Fruit fly (Drosophila melanogaster) whole organism, wandering third instar larva: ENCODE results near the gene CG3323.

Experiments used
- Abd-B ChIP-seq: fragments of >200 bp; optimal IDR thresholded peaks from 2 replicates; lab custom pipeline; 2017; ENCODE audit warnings: missing biosample characterization, missing genetic modification characterization
- CG32264 ChIP-seq: fragments of 200-800 bp; sonication (Bioruptor generic); optimal IDR thresholded peaks from 2 replicates; lab custom pipeline; 2016; ENCODE audit warnings: missing biosample characterization, missing genetic modification characterization
- CG9705 ChIP-seq: fragments of 200-800 bp; sonication (Bioruptor generic); optimal IDR thresholded peaks from 2 replicates; lab custom pipeline; 2018; ENCODE audit warnings: missing biosample characterization, mild to moderate bottlenecking, missing genetic modification characterization
- CrebA ChIP-seq: fragments of 200-800 bp; sonication (Bioruptor generic); optimal IDR thresholded peaks from 2 replicates; lab custom pipeline; 2016; ENCODE audit warnings: missing biosample characterization, mild to moderate bottlenecking, missing genetic modification characterization, borderline replicate concordance
- Dfd ChIP-seq: fragments of >200 bp; optimal IDR thresholded peaks from 2 replicates; lab custom pipeline; 2017; ENCODE audit warnings: missing biosample characterization, missing genetic modification characterization
- Dif ChIP-seq: fragments of 200-275, 200-300 bp; sonication (Bioruptor generic); optimal IDR thresholded peaks from 2 replicates; lab custom pipeline; 2018; ENCODE audit warnings: missing biosample characterization, missing genetic modification characterization; ENCODE audit not compliant: partially characterized antibody
- GATAd ChIP-seq: sonication (Bioruptor generic); optimal IDR thresholded peaks from 2 replicates; lab custom pipeline; 2016; ENCODE audit warnings: missing biosample characterization, missing genetic modification characterization
- HLH106 ChIP-seq: fragments of 200-800 bp; optimal IDR thresholded peaks from 3 replicates; lab custom pipeline; 2019; ENCODE audit warnings: missing biosample characterization, mild to moderate bottlenecking, missing genetic modification characterization, moderate library complexity
- Hnf4 ChIP-seq: fragments of 200-800 bp; sonication (Bioruptor generic); optimal IDR thresholded peaks from 2 replicates; lab custom pipeline; 2016; ENCODE audit warnings: missing biosample characterization, mild to moderate bottlenecking, missing genetic modification characterization
- Hr78 ChIP-seq: fragments of >200 bp; optimal IDR thresholded peaks from 2 replicates; lab custom pipeline; 2017; ENCODE audit warnings: missing biosample characterization, missing genetic modification characterization
- Hr83 ChIP-seq: fragments of 200-300 bp; sonication (Bioruptor generic); optimal IDR thresholded peaks from 2 replicates; lab custom pipeline; 2016; ENCODE audit warnings: missing biosample characterization, mild to moderate bottlenecking, missing genetic modification characterization, moderate library complexity; ENCODE audit not compliant: poor library complexity, severe bottlenecking
- Jra ChIP-seq: sonication (Bioruptor generic); optimal IDR thresholded peaks from 2 replicates; lab custom pipeline; 2016; ENCODE audit warnings: missing biosample characterization, missing genetic modification characterization
- Mio ChIP-seq: sonication (Bioruptor generic); optimal IDR thresholded peaks from 2 replicates; lab custom pipeline; 2016; ENCODE audit warnings: missing biosample characterization, missing genetic modification characterization
- Myc ChIP-seq: fragments of >200 bp; optimal IDR thresholded peaks from 2 replicates; lab custom pipeline; 2017
- N ChIP-seq: fragments of >200 bp; optimal IDR thresholded peaks from 2 replicates; lab custom pipeline; 2018; ENCODE audit warnings: missing biosample characterization, missing external identifiers, missing genetic modification characterization
- OdsH ChIP-seq: fragments of 200-800 bp; sonication (Bioruptor generic); optimal IDR thresholded peaks from 2 replicates; lab custom pipeline; 2016; ENCODE audit warnings: missing biosample characterization, mild to moderate bottlenecking, missing genetic modification characterization
- Rel ChIP-seq, 2 experiments: fragments of 200-800 bp; sonication (Bioruptor generic) in 1 of 2; optimal IDR thresholded peaks; 2 replicates in 1 of 2; 3 replicates in 1 of 2; lab custom pipeline; 2016 to 2019; ENCODE audit warnings: mild to moderate bottlenecking in 2 of 2, missing biosample characterization in 2 of 2, missing genetic modification characterization in 2 of 2, moderate library complexity in 1 of 2
- Sp1 ChIP-seq: fragments of 200-800 bp; sonication (Bioruptor generic); optimal IDR thresholded peaks from 3 replicates; lab custom pipeline; 2019; ENCODE audit warnings: missing biosample characterization, mild to moderate bottlenecking, missing genetic modification characterization, moderate library complexity
- Vsx2 ChIP-seq: fragments of 200-300, 225-300 bp; sonication (Bioruptor generic); optimal IDR thresholded peaks from 2 replicates; lab custom pipeline; 2018; ENCODE audit warnings: missing biosample characterization, missing genetic modification characterization; ENCODE audit not compliant: partially characterized antibody
- br ChIP-seq: fragments of 200-800 bp; sonication (Bioruptor generic); optimal IDR thresholded peaks from 2 replicates; lab custom pipeline; 2016; ENCODE audit warnings: missing biosample characterization, missing genetic modification characterization
- brk ChIP-seq: fragments of 200-800 bp; sonication (Bioruptor generic); optimal IDR thresholded peaks from 2 replicates; lab custom pipeline; 2016; ENCODE audit warnings: missing biosample characterization, mild to moderate bottlenecking, missing genetic modification characterization
- dl ChIP-seq, 2 experiments: fragments of 175-275, 200-275 bp in 1 of 2; fragments of 200-275 bp in 1 of 2; sonication (Bioruptor generic); optimal IDR thresholded peaks; lab custom pipeline; 2018; ENCODE audit warnings: mild to moderate bottlenecking in 2 of 2, missing biosample characterization in 2 of 2, missing genetic modification characterization in 2 of 2, moderate library complexity in 2 of 2; ENCODE audit not compliant: partially characterized antibody in 2 of 2, insufficient read depth in 1 of 2
- dmrt93B ChIP-seq: fragments of 200-800 bp; sonication (Bioruptor generic); optimal IDR thresholded peaks from 2 replicates; lab custom pipeline; 2018; ENCODE audit warnings: missing biosample characterization, mild to moderate bottlenecking, missing genetic modification characterization
- dsf ChIP-seq: sonication (Bioruptor generic); optimal IDR thresholded peaks from 2 replicates; lab custom pipeline; 2016; ENCODE audit warnings: missing biosample characterization, missing genetic modification characterization, borderline replicate concordance
- ey ChIP-seq: fragments of 200-800 bp; sonication (Bioruptor generic); optimal IDR thresholded peaks from 2 replicates; lab custom pipeline; 2016; ENCODE audit warnings: missing biosample characterization, missing genetic modification characterization
- foxo ChIP-seq, 2 experiments: fragments of 200-800 bp; sonication (Bioruptor generic); optimal IDR thresholded peaks; 2 replicates in 1 of 2; 3 replicates in 1 of 2; lab custom pipeline; 2016 to 2017; ENCODE audit warnings: missing biosample characterization in 2 of 2, missing genetic modification characterization in 2 of 2
- fru ChIP-seq: fragments of 200-800 bp; sonication (Bioruptor generic); optimal IDR thresholded peaks from 3 replicates; lab custom pipeline; 2016; ENCODE audit warnings: missing biosample characterization, mild to moderate bottlenecking, missing genetic modification characterization
- h ChIP-seq: fragments of 200-800 bp; sonication (Bioruptor generic); optimal IDR thresholded peaks from 3 replicates; lab custom pipeline; 2016; ENCODE audit warnings: missing biosample characterization, mild to moderate bottlenecking, missing genetic modification characterization
- jim ChIP-seq: fragments of 175-275, 200-325 bp; sonication (Bioruptor generic); optimal IDR thresholded peaks from 2 replicates; lab custom pipeline; 2016; ENCODE audit warnings: missing biosample characterization, mild to moderate bottlenecking, missing genetic modification characterization
- lola ChIP-seq: fragments of >200 bp; optimal IDR thresholded peaks from 2 replicates; lab custom pipeline; 2017; ENCODE audit warnings: missing biosample characterization, missing genetic modification characterization
- pan ChIP-seq: fragments of >200 bp; optimal IDR thresholded peaks from 2 replicates; lab custom pipeline; 2017
- psq ChIP-seq: fragments of 200-800 bp; sonication (Bioruptor generic); optimal IDR thresholded peaks from 3 replicates; lab custom pipeline; 2017; ENCODE audit warnings: missing biosample characterization, mild to moderate bottlenecking, missing genetic modification characterization, moderate library complexity
- rgr ChIP-seq: fragments of 200-800 bp; sonication (Bioruptor generic); optimal IDR thresholded peaks from 3 replicates; lab custom pipeline; 2016; ENCODE audit warnings: missing biosample characterization, mild to moderate bottlenecking, missing genetic modification characterization
- sage ChIP-seq: fragments of 200-800 bp; sonication (Bioruptor generic); optimal IDR thresholded peaks from 2 replicates; lab custom pipeline; 2016; ENCODE audit warnings: missing biosample characterization, mild to moderate bottlenecking, missing genetic modification characterization
- sv ChIP-seq: fragments of 200-800 bp; sonication (Bioruptor generic); optimal IDR thresholded peaks from 3 replicates; lab custom pipeline; 2016; ENCODE audit warnings: missing biosample characterization, missing genetic modification characterization
- tai ChIP-seq: sonication (Bioruptor generic); optimal IDR thresholded peaks from 2 replicates; lab custom pipeline; 2016; ENCODE audit warnings: missing biosample characterization, missing genetic modification characterization
- usp ChIP-seq: fragments of >200 bp; optimal IDR thresholded peaks from 2 replicates; lab custom pipeline; 2017; ENCODE audit warnings: missing biosample characterization, missing genetic modification characterization
- woc ChIP-seq: sonication (Bioruptor generic); optimal IDR thresholded peaks from 2 replicates; lab custom pipeline; 2016; ENCODE audit warnings: missing biosample characterization, mild to moderate bottlenecking, missing genetic modification characterization

Gene CG3323

DNA sequence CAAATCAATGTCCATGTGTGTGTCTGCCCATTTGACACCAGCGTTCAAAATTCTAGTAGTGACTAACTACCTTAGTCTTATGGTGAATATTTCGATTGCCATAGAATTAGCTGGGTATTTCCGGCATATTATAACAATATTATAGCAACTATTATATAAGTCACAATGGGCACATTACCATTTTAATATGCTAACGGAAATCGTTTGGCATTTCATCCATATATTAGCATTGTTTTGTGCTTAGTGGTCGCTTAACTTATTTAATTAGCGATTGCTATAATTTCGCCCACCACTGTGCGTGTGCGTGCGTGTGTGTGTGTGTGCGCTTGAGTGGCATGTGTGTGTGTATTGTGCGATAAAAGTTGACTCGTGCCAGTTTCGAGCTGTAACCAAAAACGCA is 31.2 kb upstream of the CG3323 start:
- TF ChIP-seq Myc (lab: Kevin White, UChicago), result no peak
- TF ChIP-seq dmrt93B (GFP tag; lab: Kevin White, UChicago), result peak; percentile 83
- TF ChIP-seq Rel (GFP tag; optimal IDR thresholded peaks at IDR 0.05; lab: Kevin White, UChicago), result no peak
- no peak for TF ChIP-seq Rel (tag; optimal IDR thresholded peaks at IDR 0.05; lab: Kevin White, UChicago)
- TF ChIP-seq OdsH, result peak; percentile 26
- no peak for TF ChIP-seq Vsx2
- TF ChIP-seq Dfd (GFP tag; lab: Kevin White, UChicago), result peak; percentile 92
- no peak for TF ChIP-seq ey
- TF ChIP-seq Abd-B, result no peak
- TF ChIP-seq GATAd, result no peak
- no peak for TF ChIP-seq Mio (GFP tag; lab: Kevin White, UChicago)
- TF ChIP-seq Hr83 (GFP tag; lab: Kevin White, UChicago), result no peak
- no peak for TF ChIP-seq usp (GFP tag; lab: Kevin White, UChicago)
- no peak for TF ChIP-seq dl (GFP tag; optimal IDR thresholded peaks at IDR 0.05; lab: Kevin White, UChicago; ENCODE audit: insufficient read depth in 1 of 2, partially characterized antibody in 2 of 2)
- peak; percentile 80 for TF ChIP-seq CG9705 (GFP tag; lab: Kevin White, UChicago)
- peak; percentile 76 for TF ChIP-seq Sp1 (GFP tag; lab: Kevin White, UChicago)
- peak; percentile 61 for TF ChIP-seq h (GFP tag; lab: Kevin White, UChicago)
- TF ChIP-seq tai (GFP tag; lab: Kevin White, UChicago), result no peak
- no peak for TF ChIP-seq jim (GFP tag; lab: Kevin White, UChicago)
- TF ChIP-seq sage (GFP tag; lab: Kevin White, UChicago), result no peak
- peak; percentile 33 for TF ChIP-seq rgr (GFP tag; lab: Kevin White, UChicago)
- TF ChIP-seq Hr78, result no peak
- TF ChIP-seq brk (GFP tag; lab: Kevin White, UChicago), result no peak
- TF ChIP-seq N (GFP tag; lab: Kevin White, UChicago), result no peak
- no peak for TF ChIP-seq CrebA (GFP tag; lab: Kevin White, UChicago)
- TF ChIP-seq Dif, result no peak
- TF ChIP-seq Jra (GFP tag; lab: Kevin White, UChicago), result no peak
- no peak for TF ChIP-seq lola (GFP tag; lab: Kevin White, UChicago)
- no peak for TF ChIP-seq fru (GFP tag; lab: Kevin White, UChicago)
- TF ChIP-seq woc (GFP tag; lab: Kevin White, UChicago), result no peak
- no peak for TF ChIP-seq sv
- TF ChIP-seq dsf, result no peak
- TF ChIP-seq br (GFP tag; lab: Kevin White, UChicago), result peak; percentile 64
- TF ChIP-seq CG32264, result no peak
- no peak for TF ChIP-seq Hnf4 (GFP tag; lab: Kevin White, UChicago)
- no peak for TF ChIP-seq pan (lab: Kevin White, UChicago)
- TF ChIP-seq psq (GFP tag; lab: Kevin White, UChicago), result peak; percentile 33
- peak; percentile 76 for TF ChIP-seq HLH106 (tag; lab: Kevin White, UChicago)
- no peak for TF ChIP-seq foxo (GFP tag; optimal IDR thresholded peaks at IDR 0.05; lab: Kevin White, UChicago)

DNA sequence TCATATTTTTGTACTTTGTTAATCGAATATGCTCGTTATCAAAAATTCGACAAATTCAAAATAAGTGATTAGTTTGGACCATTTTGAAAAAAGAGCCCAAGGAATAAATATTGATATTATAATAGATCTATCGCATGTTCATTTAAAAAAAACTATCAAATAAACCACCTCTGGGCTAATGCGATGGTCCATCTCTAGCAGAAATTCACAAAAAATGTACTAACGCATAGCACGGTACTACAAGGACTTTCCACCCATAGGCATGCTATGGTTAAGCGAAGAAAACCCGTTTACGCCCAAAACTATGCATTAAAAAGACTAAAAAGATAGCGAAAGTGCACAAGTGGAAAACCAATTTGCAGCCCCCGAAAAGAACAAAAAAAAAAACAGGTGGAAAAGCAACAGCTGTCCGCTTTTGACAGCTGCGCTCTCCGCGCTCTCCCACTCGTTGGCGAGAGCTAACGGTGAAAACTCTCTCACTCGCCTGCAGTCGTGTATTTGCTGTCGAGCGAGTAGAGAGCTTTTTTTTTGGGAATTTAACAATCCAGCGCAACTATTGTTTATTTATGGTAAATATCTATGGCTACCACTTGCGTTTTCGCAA is 26.9 kb upstream of the CG3323 start, which contains the start of gene CanB:
CanB (plus strand) TSS at position 241 of the 604 bp plus-strand sequence.
- TF ChIP-seq fru (GFP tag; lab: Kevin White, UChicago) (no peak), rgr (GFP tag; lab: Kevin White, UChicago) (peak; percentile 3), usp (GFP tag; lab: Kevin White, UChicago) (no peak), Vsx2 (no peak), Dif (no peak), CG9705 (GFP tag; lab: Kevin White, UChicago) (no peak), Mio (GFP tag; lab: Kevin White, UChicago) (no peak), Hr78 (no peak), OdsH (no peak), lola (GFP tag; lab: Kevin White, UChicago) (no peak), Hr83 (GFP tag; lab: Kevin White, UChicago) (peak; percentile 51), Sp1 (GFP tag; lab: Kevin White, UChicago) (no peak), Hnf4 (GFP tag; lab: Kevin White, UChicago) (no peak), psq (GFP tag; lab: Kevin White, UChicago) (no peak), br (GFP tag; lab: Kevin White, UChicago) (no peak), woc (GFP tag; lab: Kevin White, UChicago) (peak; percentile 68), jim (GFP tag; lab: Kevin White, UChicago) (no peak), Rel (GFP tag; optimal IDR thresholded peaks at IDR 0.05; lab: Kevin White, UChicago) (no peak), Rel (tag; optimal IDR thresholded peaks at IDR 0.05; lab: Kevin White, UChicago) (no peak), dmrt93B (GFP tag; lab: Kevin White, UChicago) (no peak), dl (GFP tag; optimal IDR thresholded peaks at IDR 0.05; lab: Kevin White, UChicago; ENCODE audit: insufficient read depth in 1 of 2, partially characterized antibody in 2 of 2) (no peak), CG32264 (no peak), HLH106 (tag; lab: Kevin White, UChicago) (no peak), Abd-B (no peak), h (GFP tag; lab: Kevin White, UChicago) (peak; percentile 23), brk (GFP tag; lab: Kevin White, UChicago) (no peak), Myc (lab: Kevin White, UChicago) (peak; percentile 6), sv (no peak), sage (GFP tag; lab: Kevin White, UChicago) (no peak), ey (no peak), Dfd (GFP tag; lab: Kevin White, UChicago) (no peak), tai (GFP tag; lab: Kevin White, UChicago) (no peak), N (GFP tag; lab: Kevin White, UChicago) (no peak), foxo (GFP tag; optimal IDR thresholded peaks at IDR 0.05; lab: Kevin White, UChicago) (no peak)
- TF ChIP-seq, all 38 proteins: peak for 5
